Worm (Caenorhabditis elegans) whole organism, L3 larva: ENCODE data around the gene pptr-2.

Experiments used
- aly-2 ChIP-seq: fragments of 150-350 bp; optimal IDR thresholded peaks from 2 replicates; lab custom pipeline; 2014; ENCODE audit warnings: missing biosample characterization, missing genetic modification characterization
- ama-1 ChIP-seq: fragments of 150-350 bp; optimal IDR thresholded peaks from 2 replicates; lab custom pipeline; 2018
- ceh-16 ChIP-seq: sonication (generic microtip); optimal IDR thresholded peaks from 2 replicates; lab custom pipeline; 2017; ENCODE audit warnings: missing biosample characterization, missing genetic modification characterization
- ceh-82 ChIP-seq: fragments of 150-350 bp; optimal IDR thresholded peaks from 2 replicates; lab custom pipeline; 2014; ENCODE audit warnings: missing biosample characterization, missing genetic modification characterization
- elt-2 ChIP-seq: sonication (generic microtip); optimal IDR thresholded peaks from 2 replicates; lab custom pipeline; 2016; ENCODE audit warnings: missing genetic modification reagents, mild to moderate bottlenecking, missing genetic modification characterization, missing compliant biosample characterization
- fos-1 ChIP-seq: fragments of 150-350 bp; optimal IDR thresholded peaks from 2 replicates; lab custom pipeline; 2014; ENCODE audit warnings: missing biosample characterization, missing genetic modification characterization
- nfya-1 ChIP-seq: sonication (generic microtip); optimal IDR thresholded peaks from 2 replicates; lab custom pipeline; 2017; ENCODE audit warnings: missing genetic modification characterization, mild to moderate bottlenecking, missing compliant biosample characterization, antibody characterized with exemption, moderate library complexity; ENCODE audit not compliant: insufficient read depth
- nhr-11 ChIP-seq: fragments of 150-350 bp; optimal IDR thresholded peaks from 2 replicates; lab custom pipeline; 2014; ENCODE audit warnings: missing biosample characterization, missing genetic modification characterization
- nhr-28 ChIP-seq: fragments of 150-350 bp; optimal IDR thresholded peaks from 2 replicates; lab custom pipeline; 2014; ENCODE audit warnings: missing biosample characterization, missing genetic modification characterization
- sea-2 ChIP-seq: fragments of 150-350 bp; sonication (generic microtip); optimal IDR thresholded peaks from 4 replicates; lab custom pipeline; 2014; ENCODE audit warnings: missing biosample characterization, missing genetic modification reagents, missing genetic modification characterization
- skn-1 ChIP-seq: fragments of 150-350 bp; optimal IDR thresholded peaks from 2 replicates; lab custom pipeline; 2014; ENCODE audit warnings: missing biosample characterization, missing genetic modification characterization

ce11 chrV:11041499-11041898 is 6.8 kb upstream of the pptr-2 start, which contains the start of gene C45B11.5:
- TF ChIP-seq skn-1 (tag; lab: Kevin White, UChicago) (no peak), nfya-1 (tag; lab: Kevin White, UChicago) (no peak), aly-2 (tag; lab: Kevin White, UChicago) (no peak), ceh-16 (tag; lab: Kevin White, UChicago) (no peak), fos-1 (tag; lab: Kevin White, UChicago) (no peak), nhr-11 (no peak), nhr-28 (tag; lab: Kevin White, UChicago) (no peak), ama-1 (no peak), ceh-82 (tag; lab: Kevin White, UChicago) (no peak), sea-2 (no peak), elt-2 (tag; lab: Kevin White, UChicago) (no peak)
